Worm (Caenorhabditis elegans) whole organism, L4 larva: ENCODE measurements around the gene nish-1.

Source experiments
- F10B5.3 ChIP-seq: sonication (generic microtip); optimal IDR thresholded peaks from 2 replicates; lab custom pipeline; 2016; ENCODE audit warnings: mild to moderate bottlenecking, missing genetic modification characterization, missing compliant biosample characterization
- F26F4.8 ChIP-seq: fragments of 200-800 bp; sonication (Bioruptor generic); conservative IDR thresholded peaks from 2 replicates; pipeline ENCODE4 v1.3.6; 2022; ENCODE audit warnings: missing genetic modification characterization, missing compliant biosample characterization
- F37D6.2 ChIP-seq: sonication (generic microtip); optimal IDR thresholded peaks from 2 replicates; lab custom pipeline; 2016; ENCODE audit warnings: mild to moderate bottlenecking, missing genetic modification characterization, missing compliant biosample characterization
- T20F7.1 ChIP-seq: fragments of 200-800 bp; sonication (Bioruptor generic); optimal IDR thresholded peaks from 2 replicates; lab custom pipeline; 2018; ENCODE audit warnings: mild to moderate bottlenecking, missing genetic modification characterization, missing compliant biosample characterization
- T26A8.4 ChIP-seq: fragments of 200-800 bp; sonication (Bioruptor generic); IDR thresholded peaks from 2 replicates; pipeline ENCODE4 v1.3.6; 2022; ENCODE audit warnings: missing genetic modification characterization, missing compliant biosample characterization
- Y105C5A.15 ChIP-seq: fragments of 200-800 bp; sonication (Bioruptor generic); IDR thresholded peaks from 2 replicates; pipeline ENCODE4 v1.3.6; 2022; ENCODE audit warnings: missing genetic modification characterization, missing compliant biosample characterization
- Y48G9A.11 ChIP-seq: fragments of 200-800 bp; sonication (Bioruptor generic); IDR thresholded peaks from 2 replicates; pipeline ENCODE4 v1.3.6; 2022; ENCODE audit warnings: missing genetic modification reagents, missing genetic modification characterization, missing compliant biosample characterization
- arid-1 ChIP-seq: fragments of 200-800 bp; sonication (Bioruptor generic); conservative IDR thresholded peaks from 2 replicates; pipeline ENCODE4 v1.3.6; 2022; ENCODE audit warnings: missing genetic modification reagents, missing genetic modification characterization, missing compliant biosample characterization
- attf-4 ChIP-seq: sonication (generic microtip); optimal IDR thresholded peaks from 3 replicates; lab custom pipeline; 2017; ENCODE audit warnings: missing biosample characterization, missing genetic modification characterization
- ceh-20 ChIP-seq: fragments of 200-800 bp; sonication (Bioruptor generic); IDR thresholded peaks from 2 replicates; pipeline ENCODE4 v1.3.6; 2022; ENCODE audit warnings: missing genetic modification reagents, missing genetic modification characterization, missing compliant biosample characterization
- ceh-28 ChIP-seq: fragments of 150-350 bp; optimal IDR thresholded peaks from 2 replicates; lab custom pipeline; 2014; ENCODE audit warnings: missing biosample characterization, missing genetic modification reagents, missing genetic modification characterization
- ceh-44 ChIP-seq: fragments of 200-800 bp; sonication (Bioruptor generic); IDR thresholded peaks from 2 replicates; pipeline ENCODE4 v1.3.6; 2022; ENCODE audit warnings: missing genetic modification reagents, missing genetic modification characterization, missing compliant biosample characterization
- ces-1 ChIP-seq: fragments of 150-350 bp; sonication (generic microtip); optimal IDR thresholded peaks from 4 replicates; lab custom pipeline; 2014; ENCODE audit warnings: missing biosample characterization, missing genetic modification reagents, missing genetic modification characterization
- daf-8 ChIP-seq: fragments of 200-800 bp; sonication (Bioruptor generic); IDR thresholded peaks from 2 replicates; pipeline ENCODE4 v1.3.6; 2022; ENCODE audit warnings: missing genetic modification characterization, missing compliant biosample characterization
- dmd-6 ChIP-seq: fragments of 200-800 bp; sonication (Bioruptor generic); IDR thresholded peaks from 2 replicates; pipeline ENCODE4 v1.3.6; 2022; ENCODE audit warnings: missing genetic modification reagents, missing genetic modification characterization, missing compliant biosample characterization
- dmd-9 ChIP-seq: fragments of 200-800 bp; sonication (Bioruptor generic); IDR thresholded peaks from 2 replicates; pipeline ENCODE4 v1.3.6; 2022; ENCODE audit warnings: missing genetic modification reagents, missing genetic modification characterization, missing compliant biosample characterization
- fkh-10 ChIP-seq: fragments of 150-350 bp; optimal IDR thresholded peaks from 2 replicates; lab custom pipeline; 2014; ENCODE audit warnings: missing biosample characterization, missing genetic modification reagents, missing genetic modification characterization
- hlh-11 ChIP-seq: fragments of 200-800 bp; sonication (Bioruptor generic); optimal IDR thresholded peaks from 2 replicates; lab custom pipeline; 2018; ENCODE audit warnings: mild to moderate bottlenecking, missing genetic modification characterization, missing compliant biosample characterization
- hmg-1.1 ChIP-seq: fragments of 200-800 bp; sonication (Bioruptor generic); IDR thresholded peaks from 2 replicates; pipeline ENCODE4 v1.3.6; 2022; ENCODE audit warnings: missing genetic modification reagents, missing genetic modification characterization, missing compliant biosample characterization
- lim-7 ChIP-seq: fragments of 200-800 bp; sonication (Bioruptor generic); IDR thresholded peaks from 2 replicates; pipeline ENCODE4 v1.3.6; 2022; ENCODE audit warnings: missing genetic modification characterization, missing compliant biosample characterization
- lin-15B ChIP-seq: fragments of 150-350 bp; sonication (generic microtip); optimal IDR thresholded peaks from 3 replicates; lab custom pipeline; 2014; ENCODE audit warnings: missing biosample characterization, missing genetic modification characterization
- lin-38 ChIP-seq: fragments of 200-800 bp; sonication (Bioruptor generic); IDR thresholded peaks from 2 replicates; pipeline ENCODE4 v1.3.6; 2022; ENCODE audit warnings: missing genetic modification reagents, missing genetic modification characterization, missing compliant biosample characterization
- mdt-29 ChIP-seq: fragments of 200-800 bp; sonication (Bioruptor generic); IDR thresholded peaks from 2 replicates; pipeline ENCODE4 v1.3.6; 2022; ENCODE audit warnings: missing genetic modification reagents, missing genetic modification characterization, missing compliant biosample characterization
- mep-1 ChIP-seq: fragments of 150-350 bp; sonication (generic microtip); optimal IDR thresholded peaks from 3 replicates; lab custom pipeline; 2014; ENCODE audit warnings: missing biosample characterization, missing genetic modification characterization
- nhr-10 ChIP-seq: fragments of 150-350 bp; optimal IDR thresholded peaks from 2 replicates; lab custom pipeline; 2014; ENCODE audit warnings: missing biosample characterization, missing genetic modification characterization
- nhr-102 ChIP-seq: sonication (generic microtip); optimal IDR thresholded peaks from 2 replicates; lab custom pipeline; 2016; ENCODE audit warnings: mild to moderate bottlenecking, missing genetic modification characterization, moderate library complexity, missing compliant biosample characterization
- nhr-11 ChIP-seq: fragments of 150-350 bp; optimal IDR thresholded peaks from 2 replicates; lab custom pipeline; 2014; ENCODE audit warnings: missing biosample characterization, missing genetic modification characterization
- nhr-237 ChIP-seq: sonication (generic microtip); optimal IDR thresholded peaks from 2 replicates; lab custom pipeline; 2017; ENCODE audit warnings: missing biosample characterization, missing genetic modification characterization
- nhr-25 ChIP-seq: sonication (generic microtip); optimal IDR thresholded peaks from 2 replicates; lab custom pipeline; 2017; ENCODE audit warnings: missing genetic modification characterization, mild to moderate bottlenecking, missing compliant biosample characterization, antibody characterized with exemption, moderate library complexity, borderline replicate concordance; ENCODE audit not compliant: insufficient read depth
- nhr-28 ChIP-seq: fragments of 150-350 bp; optimal IDR thresholded peaks from 2 replicates; lab custom pipeline; 2014; ENCODE audit warnings: missing biosample characterization, missing genetic modification characterization
- nhr-41 ChIP-seq: fragments of 200-800 bp; sonication (Bioruptor generic); IDR thresholded peaks from 2 replicates; pipeline ENCODE4 v1.3.6; 2022; ENCODE audit warnings: missing genetic modification reagents, missing genetic modification characterization, missing compliant biosample characterization
- nhr-48 ChIP-seq: sonication (generic microtip); optimal IDR thresholded peaks from 2 replicates; lab custom pipeline; 2016; ENCODE audit warnings: mild to moderate bottlenecking, missing genetic modification characterization, missing compliant biosample characterization
- nhr-6 ChIP-seq: fragments of 150-350 bp; optimal IDR thresholded peaks from 2 replicates; lab custom pipeline; 2014; ENCODE audit warnings: missing biosample characterization, missing genetic modification characterization
- nhr-76 ChIP-seq: fragments of 150-350 bp; optimal IDR thresholded peaks from 2 replicates; lab custom pipeline; 2014; ENCODE audit warnings: missing biosample characterization, missing genetic modification characterization
- rbr-2 ChIP-seq: sonication (generic microtip); optimal IDR thresholded peaks from 2 replicates; lab custom pipeline; 2016; ENCODE audit warnings: missing genotype, missing genetic modification characterization, missing compliant biosample characterization
- saeg-2 ChIP-seq: fragments of 200-800 bp; sonication (Bioruptor generic); IDR thresholded peaks from 2 replicates; pipeline ENCODE4 v1.3.6; 2022; ENCODE audit warnings: missing genetic modification reagents, missing genetic modification characterization, missing compliant biosample characterization
- skn-1 ChIP-seq: fragments of 150-350 bp; optimal IDR thresholded peaks from 2 replicates; lab custom pipeline; 2014; ENCODE audit warnings: missing biosample characterization, missing genetic modification characterization
- spr-1 ChIP-seq: sonication (generic microtip); optimal IDR thresholded peaks from 2 replicates; lab custom pipeline; 2016; ENCODE audit warnings: mild to moderate bottlenecking, missing genetic modification characterization, missing compliant biosample characterization
- spr-3 ChIP-seq: fragments of 200-800 bp; sonication (Bioruptor generic); optimal IDR thresholded peaks from 2 replicates; lab custom pipeline; 2018; ENCODE audit warnings: mild to moderate bottlenecking, missing genetic modification characterization, missing compliant biosample characterization
- tra-1 ChIP-seq: fragments of 200-800 bp; sonication (Bioruptor generic); IDR thresholded peaks from 2 replicates; pipeline ENCODE4 v1.3.6; 2022; ENCODE audit warnings: missing genetic modification reagents, missing genetic modification characterization, missing compliant biosample characterization
- unc-130 ChIP-seq: sonication (generic microtip); optimal IDR thresholded peaks from 2 replicates; lab custom pipeline; 2016; ENCODE audit warnings: missing genetic modification reagents, missing genetic modification characterization, missing compliant biosample characterization
- unc-39 ChIP-seq: sonication (generic microtip); optimal IDR thresholded peaks from 2 replicates; lab custom pipeline; 2017; ENCODE audit warnings: missing biosample characterization, missing genetic modification characterization
- vab-7 ChIP-seq: fragments of 200-800 bp; sonication (Bioruptor generic); IDR thresholded peaks from 2 replicates; pipeline ENCODE4 v1.3.6; 2022; ENCODE audit warnings: missing genetic modification reagents, missing genetic modification characterization, missing compliant biosample characterization
- zip-11 ChIP-seq: fragments of 200-800 bp; sonication (Bioruptor generic); IDR thresholded peaks from 2 replicates; pipeline ENCODE4 v1.3.6; 2022; ENCODE audit warnings: missing genetic modification characterization, missing compliant biosample characterization

The nish-1 gene

ce11 chrIV:10884263-10884662 is 20.1 kb downstream of the nish-1 start, which contains the start of gene F13E9.5:
F13E9.5 (minus strand) TSS chrIV:10884363.
- TF ChIP-seq ceh-28 (no peak), lim-7 (GFP tag; lab: Robert Waterston, UW) (no peak), nhr-102 (tag; lab: Kevin White, UChicago) (no peak), ceh-20 (no peak), dmd-9 (no peak), hlh-11 (tag; lab: Kevin White, UChicago) (no peak), spr-1 (tag; lab: Kevin White, UChicago) (no peak), F10B5.3 (tag; lab: Kevin White, UChicago) (no peak), saeg-2 (GFP tag; lab: Robert Waterston, UW) (no peak), unc-39 (tag; lab: Kevin White, UChicago) (no peak), lin-15B (tag; lab: Kevin White, UChicago) (no peak), ceh-44 (GFP tag; lab: Robert Waterston, UW) (no peak), dmd-6 (GFP tag; lab: Robert Waterston, UW) (no peak), nhr-25 (tag; lab: Kevin White, UChicago) (no peak), spr-3 (no peak), F37D6.2 (tag; lab: Kevin White, UChicago) (no peak), mep-1 (tag; lab: Kevin White, UChicago) (no peak)

ce11 chrIV:10885915-10886314 is 21.8 kb downstream of the nish-1 start, which contains the start of gene srlf-11:
srlf-11 (minus strand) TSS chrIV:10886015.
- no peak for TF ChIP-seq unc-130
- no peak for TF ChIP-seq nhr-48
- no peak for TF ChIP-seq arid-1 (GFP tag; lab: Robert Waterston, UW)
- no peak for TF ChIP-seq mep-1 (tag; lab: Kevin White, UChicago)
- TF ChIP-seq ces-1 (GFP tag; lab: Kevin White, UChicago): no peak
- no peak for TF ChIP-seq Y48G9A.11 (GFP tag; lab: Robert Waterston, UW)
- TF ChIP-seq vab-7 (GFP tag; lab: Robert Waterston, UW): no peak
- TF ChIP-seq lin-15B (tag; lab: Kevin White, UChicago): no peak
- no peak for TF ChIP-seq nhr-11 (tag; lab: Kevin White, UChicago)
- no peak for TF ChIP-seq T26A8.4 (GFP tag; lab: Robert Waterston, UW)
- no peak for TF ChIP-seq rbr-2 (tag; lab: Kevin White, UChicago)
- no peak for TF ChIP-seq nhr-237
- no peak for TF ChIP-seq Y105C5A.15 (GFP tag; lab: Robert Waterston, UW)
- TF ChIP-seq nhr-102 (tag; lab: Kevin White, UChicago): no peak
- no peak for TF ChIP-seq attf-4 (tag; lab: Kevin White, UChicago)
- no peak for TF ChIP-seq fkh-10

- no peak for TF ChIP-seq mdt-29 (GFP tag; lab: Robert Waterston, UW)
Measured at ce11 chrIV:10887285-10887684, 23.2 kb downstream of the nish-1 start, which contains the start of gene F13E9.16. F13E9.16 (minus strand) TSS chrIV:10887385.

- TF ChIP-seq nhr-76: no peak
- no peak for TF ChIP-seq lin-38 (GFP tag; lab: Robert Waterston, UW)
- TF ChIP-seq hmg-1.1 (GFP tag; lab: Robert Waterston, UW): no peak
- no peak for TF ChIP-seq zip-11
- no peak for TF ChIP-seq lin-15B (tag; lab: Kevin White, UChicago)
- TF ChIP-seq nhr-41 (GFP tag; lab: Robert Waterston, UW): no peak
- TF ChIP-seq nhr-102 (tag; lab: Kevin White, UChicago): no peak
- no peak for TF ChIP-seq nhr-48
- no peak for TF ChIP-seq tra-1 (GFP tag; lab: Robert Waterston, UW)
- TF ChIP-seq F26F4.8 (GFP tag; lab: Robert Waterston, UW): no peak
- TF ChIP-seq daf-8 (GFP tag; lab: Robert Waterston, UW): no peak
- no peak for TF ChIP-seq T20F7.1 (GFP tag; lab: Kevin White, UChicago)
- TF ChIP-seq dmd-9: no peak
- no peak for TF ChIP-seq nhr-6 (tag; lab: Kevin White, UChicago)
- TF ChIP-seq mdt-29 (GFP tag; lab: Robert Waterston, UW): no peak
- no peak for TF ChIP-seq nhr-10 (tag; lab: Kevin White, UChicago)
- TF ChIP-seq skn-1 (tag; lab: Kevin White, UChicago): no peak
- no peak for TF ChIP-seq nhr-28
- TF ChIP-seq rbr-2 (tag; lab: Kevin White, UChicago): no peak
- no peak for TF ChIP-seq Y105C5A.15 (GFP tag; lab: Robert Waterston, UW)
- TF ChIP-seq, all 104 proteins: peak for 0
Measured at ce11 chrIV:10889820-10890462, 25.8 kb downstream of the nish-1 start, which contains the start of gene F13E9.15. F13E9.15 (minus strand) TSS chrIV:10889870.
